Worm (Caenorhabditis elegans) whole organism, late embryonic: ENCODE results near the gene jhdm-1.

Experiments
- hlh-30 ChIP-seq: sonication (generic microtip); optimal IDR thresholded peaks from 2 replicates; lab custom pipeline; 2017; ENCODE audit warnings: antibody characterized with exemption, missing genetic modification characterization, missing compliant biosample characterization; ENCODE audit not compliant: insufficient read depth
- pqm-1 ChIP-seq: sonication (generic microtip); optimal IDR thresholded peaks from 2 replicates; lab custom pipeline; 2016; ENCODE audit warnings: missing genetic modification characterization, missing compliant biosample characterization

DNA sequence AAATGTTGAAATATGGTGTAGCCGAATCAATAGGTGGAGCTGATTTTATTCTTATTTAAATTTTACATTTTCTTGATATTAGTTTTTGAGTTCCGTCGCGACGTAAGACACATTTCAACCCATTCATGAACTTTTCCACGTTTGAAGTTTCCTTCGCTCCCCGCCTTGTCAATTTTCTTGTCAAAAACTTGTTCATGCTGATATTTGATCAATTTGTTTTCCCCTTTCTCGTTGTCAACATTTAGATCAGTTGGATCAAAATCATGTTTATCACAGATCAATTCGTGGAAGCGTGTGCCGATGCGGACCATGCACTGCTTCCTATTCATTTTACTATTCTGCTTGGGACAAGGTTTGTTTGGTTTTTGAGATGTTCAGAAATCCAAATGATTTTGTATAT, 28.6 kb downstream of the jhdm-1 start, which contains the start of gene chtb-2:
- no peak for TF ChIP-seq pqm-1 (tag; lab: Kevin White, UChicago)
- no peak for TF ChIP-seq hlh-30 (tag; lab: Kevin White, UChicago)
